Worm (Caenorhabditis elegans): ENCODE results near the gene C50B6.1.

C50B6.1 gene

DNA sequence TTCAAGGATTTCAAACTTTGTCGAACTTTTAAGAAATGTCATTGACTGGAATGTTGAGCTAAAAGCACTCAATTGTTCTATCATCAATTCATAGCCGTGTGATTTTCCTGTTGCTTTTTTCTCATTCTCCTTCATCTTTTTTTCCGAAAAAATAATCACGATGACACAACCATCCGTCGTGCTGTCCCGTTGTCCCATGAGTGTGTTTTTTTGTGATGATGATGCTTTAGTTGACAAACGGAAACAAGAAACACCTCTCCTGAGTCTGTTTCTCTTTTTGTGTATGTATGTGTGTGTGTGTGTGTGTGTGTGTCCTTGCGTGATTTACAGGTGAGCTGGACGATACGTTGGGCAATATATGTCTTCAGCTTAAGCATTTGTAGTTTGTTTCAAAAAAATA is 8.2 kb upstream of the C50B6.1 start:
- TF ChIP-seq Y67H2A.10 (GFP tag; conservative IDR thresholded peaks at IDR 0.05): no peak
- TF ChIP-seq unc-130 (GFP tag; optimal IDR thresholded peaks at IDR 0.05): no peak
- TF ChIP-seq zim-3 (tag; optimal IDR thresholded peaks at IDR 0.05): no peak
- no peak for TF ChIP-seq F10E7.11 (tag; optimal IDR thresholded peaks at IDR 0.05)
- TF ChIP-seq ceh-100 (GFP tag; IDR thresholded peaks at IDR 0.05): no peak
- no peak for TF ChIP-seq madf-6 (GFP tag; IDR thresholded peaks at IDR 0.05)
- TF ChIP-seq B0336.3 (GFP tag; IDR thresholded peaks at IDR 0.05): no peak
- TF ChIP-seq hlh-12 (tag; optimal IDR thresholded peaks at IDR 0.05): no peak
- TF ChIP-seq Y56A3A.18 (GFP tag; IDR thresholded peaks at IDR 0.05): no peak
- TF ChIP-seq F22D6.2 (tag; optimal IDR thresholded peaks at IDR 0.05): no peak
- no peak for TF ChIP-seq nhr-120 (GFP tag; IDR thresholded peaks at IDR 0.05)
- TF ChIP-seq pha-4 (tag; optimal IDR thresholded peaks at IDR 0.05): no peak
- TF ChIP-seq B0261.1 (tag; optimal IDR thresholded peaks at IDR 0.05): no peak
- no peak for TF ChIP-seq die-1 (tag; optimal IDR thresholded peaks at IDR 0.05)

ce11 chrV:13301443-13301842 is 7.3 kb upstream of the C50B6.1 start, which contains the start of gene ceh-79:
Gene ceh-79 (plus strand): TSS chrV:13301833.
- TF ChIP-seq ceh-91 (GFP tag; IDR thresholded peaks at IDR 0.05) (no peak), nhr-80 (tag; optimal IDR thresholded peaks at IDR 0.05) (peak; percentile 58)

ce11 chrV:13304663-13305188 is 4.0 kb upstream of the C50B6.1 start, which contains the start of gene C26E1.2:
Gene C26E1.2 (plus strand): TSS chrV:13305138.
- TF ChIP-seq hmg-20 (GFP tag; IDR thresholded peaks at IDR 0.05) (no peak), cebp-1 (GFP tag; IDR thresholded peaks at IDR 0.05) (no peak), cebp-1 (tag; optimal IDR thresholded peaks at IDR 0.05) (peak; percentile 15), nhr-80 (tag; optimal IDR thresholded peaks at IDR 0.05) (peak; percentile 73)

ce11 chrV:13309806-13310205 is 1.1 kb downstream of the C50B6.1 start:
- TF ChIP-seq F33H1.4 (GFP tag; IDR thresholded peaks at IDR 0.05) (peak; percentile 29), Y95B8A.8 (GFP tag; IDR thresholded peaks at IDR 0.05) (0 out of 2 replicates have a peak, but pooled peaks have one; percentile 48), xnd-1 (tag; optimal IDR thresholded peaks at IDR 0.05) (peak; percentile 11), unc-130 (GFP tag; optimal IDR thresholded peaks at IDR 0.05) (peak; percentile 13), ztf-25 (GFP tag; IDR thresholded peaks at IDR 0.05) (0 out of 2 replicates have a peak, but pooled peaks have one; percentile 53), madf-6 (GFP tag; IDR thresholded peaks at IDR 0.05) (peak; percentile 75), madf-3 (GFP tag; IDR thresholded peaks at IDR 0.05) (peak; percentile 63; the same call in 1 of the 2 replicates), repo-1 (tag; optimal IDR thresholded peaks at IDR 0.05) (peak; percentile 20), F57A8.1 (GFP tag; optimal IDR thresholded peaks at IDR 0.05) (no peak), ceh-27 (GFP tag; optimal IDR thresholded peaks at IDR 0.05) (no peak), cebp-1 (GFP tag; IDR thresholded peaks at IDR 0.05) (no peak), cebp-1 (tag; optimal IDR thresholded peaks at IDR 0.05) (peak; percentile 17), hrde-1 (tag; optimal IDR thresholded peaks at IDR 0.05; ENCODE audit: borderline replicate concordance) (peak; percentile 78), ZK185.1 (tag; optimal IDR thresholded peaks at IDR 0.05; ENCODE audit: poor library complexity, severe bottlenecking) (no peak), ztf-26 (tag; optimal IDR thresholded peaks at IDR 0.05) (no peak), Y53G8AR.9 (GFP tag; conservative IDR thresholded peaks at IDR 0.05) (peak; percentile 43; the same call in 1 of the 2 replicates), lsl-1 (GFP tag; optimal IDR thresholded peaks at IDR 0.05) (peak; percentile 24), tlf-1 (GFP tag; optimal IDR thresholded peaks at IDR 0.05) (peak; percentile 54), nhr-80 (tag; optimal IDR thresholded peaks at IDR 0.05) (no peak), rcor-1 (GFP tag; IDR thresholded peaks at IDR 0.05) (0 out of 2 replicates have a peak, but pooled peaks have one; percentile 14), dpff-1 (tag; optimal IDR thresholded peaks at IDR 0.05) (no peak), D2030.7 (GFP tag; IDR thresholded peaks at IDR 0.05) (peak; percentile 54; the same call in 1 of the 2 replicates), ekl-4 (GFP tag; IDR thresholded peaks at IDR 0.05) (peak; percentile 72; the same call in 1 of the 2 replicates), B0336.3 (GFP tag; IDR thresholded peaks at IDR 0.05) (peak; percentile 47; the same call in 1 of the 2 replicates), ets-4 (GFP tag; optimal IDR thresholded peaks at IDR 0.05) (no peak), snpc-4 (GFP tag; optimal IDR thresholded peaks at IDR 0.05) (peak; percentile 10), snpc-4 (tag; optimal IDR thresholded peaks at IDR 0.05) (peak in 1 of 4 experiments; percentile 21), F52B5.7 (tag; optimal IDR thresholded peaks at IDR 0.05) (peak; percentile 21), hsf-1 (GFP tag; IDR thresholded peaks at IDR 0.05) (peak; percentile 68), hmg-1.2 (GFP tag; IDR thresholded peaks at IDR 0.05) (peak; percentile 36; the same call in 1 of the 2 replicates)

All from whole organism, young adult.